Fruit fly (Drosophila melanogaster) whole organism, embryonic: ENCODE measurements around the gene Cpr62Ba.

Source experiments
- Abd-B ChIP-seq: fragments of 200-800 bp; sonication (Bioruptor generic); optimal IDR thresholded peaks from 2 replicates; lab custom pipeline; 2018; ENCODE audit warnings: missing biosample characterization, mild to moderate bottlenecking, missing genetic modification characterization, moderate library complexity
- CG10147 ChIP-seq: fragments of 200-800 bp; sonication (Bioruptor generic); optimal IDR thresholded peaks from 2 replicates; lab custom pipeline; 2019; ENCODE audit warnings: missing biosample characterization, mild to moderate bottlenecking, missing genetic modification characterization, moderate library complexity
- CG11456 ChIP-seq: fragments of 200-800 bp; sonication (Bioruptor generic); IDR thresholded peaks from 3 replicates; pipeline ENCODE4 v1.3.6; 2022; ENCODE audit warnings: missing biosample characterization, missing genetic modification characterization
- CG12659 ChIP-seq: fragments of 200-800 bp; sonication (Bioruptor generic); optimal IDR thresholded peaks from 3 replicates; lab custom pipeline; 2017; ENCODE audit warnings: mild to moderate bottlenecking, missing biosample characterization, missing genetic modification reagents, missing genetic modification characterization
- CG12769 ChIP-seq: fragments of 200-800 bp; sonication (Bioruptor generic); optimal IDR thresholded peaks from 2 replicates; lab custom pipeline; 2019; ENCODE audit warnings: missing biosample characterization, mild to moderate bottlenecking, missing genetic modification characterization, moderate library complexity
- CG13424 ChIP-seq: fragments of 200-800 bp; sonication (Bioruptor generic); optimal IDR thresholded peaks from 2 replicates; lab custom pipeline; 2019; ENCODE audit warnings: missing biosample characterization, mild to moderate bottlenecking, missing genetic modification characterization, moderate library complexity
- CG14667 ChIP-seq: fragments of 200-800 bp; sonication (Bioruptor generic); IDR thresholded peaks from 2 replicates; pipeline ENCODE4 v1.3.6; 2022; ENCODE audit warnings: missing biosample characterization, missing genetic modification characterization
- CG15514 ChIP-seq: fragments of 200-800 bp; sonication (Bioruptor generic); optimal IDR thresholded peaks from 3 replicates; lab custom pipeline; 2017; ENCODE audit warnings: missing biosample characterization, missing genetic modification characterization, mild to moderate bottlenecking, moderate library complexity, missing genetic modification reagents
- CG17359 ChIP-seq: fragments of 200-800 bp; sonication (Bioruptor generic); optimal IDR thresholded peaks from 3 replicates; lab custom pipeline; 2018; ENCODE audit warnings: missing biosample characterization, mild to moderate bottlenecking, missing genetic modification characterization, moderate library complexity
- CG18764 ChIP-seq: fragments of 200-800 bp; sonication (Bioruptor generic); optimal IDR thresholded peaks from 3 replicates; lab custom pipeline; 2016; ENCODE audit warnings: missing biosample characterization, missing genetic modification characterization
- CG2116 ChIP-seq: fragments of 200-800 bp; sonication (Bioruptor generic); optimal IDR thresholded peaks from 3 replicates; lab custom pipeline; 2018; ENCODE audit warnings: missing biosample characterization, mild to moderate bottlenecking, missing genetic modification characterization
- CG2129 ChIP-seq: fragments of 200-800 bp; sonication (Bioruptor generic); IDR thresholded peaks from 2 replicates; pipeline ENCODE4 v1.3.6; 2022; ENCODE audit warnings: missing biosample characterization, missing genetic modification characterization; ENCODE audit not compliant: partially characterized antibody
- CG3281 ChIP-seq: fragments of 200-800 bp; sonication (Bioruptor generic); optimal IDR thresholded peaks from 3 replicates; lab custom pipeline; 2017; ENCODE audit warnings: missing biosample characterization, mild to moderate bottlenecking, missing genetic modification characterization
- CG33557 ChIP-seq: fragments of 200-800 bp; sonication (Bioruptor generic); optimal IDR thresholded peaks from 2 replicates; lab custom pipeline; 2019; ENCODE audit warnings: missing biosample characterization, mild to moderate bottlenecking, missing genetic modification characterization, moderate library complexity
- CG4617 ChIP-seq: fragments of 200-800 bp; sonication (Bioruptor generic); optimal IDR thresholded peaks from 3 replicates; lab custom pipeline; 2016; ENCODE audit warnings: missing biosample characterization, missing genetic modification characterization, borderline replicate concordance
- CG4820 ChIP-seq: fragments of 200-800 bp; sonication (Bioruptor generic); optimal IDR thresholded peaks from 3 replicates; lab custom pipeline; 2016; ENCODE audit warnings: missing biosample characterization, missing genetic modification characterization
- CG7357 ChIP-seq: fragments of 200-800 bp; sonication (Bioruptor generic); IDR thresholded peaks from 3 replicates; pipeline ENCODE4 v1.3.6; 2022; ENCODE audit warnings: missing biosample characterization, missing genetic modification characterization
- CG7745 ChIP-seq: fragments of 200-800 bp; sonication (Bioruptor generic); optimal IDR thresholded peaks from 2 replicates; lab custom pipeline; 2018; ENCODE audit warnings: missing biosample characterization, mild to moderate bottlenecking, missing genetic modification characterization, moderate library complexity
- CG9437 ChIP-seq: fragments of 200-800 bp; sonication (Bioruptor generic); optimal IDR thresholded peaks from 2 replicates; lab custom pipeline; 2018; ENCODE audit warnings: missing biosample characterization, mild to moderate bottlenecking, missing genetic modification characterization
- CHES-1-like ChIP-seq: fragments of 200-800 bp; sonication (Bioruptor generic); optimal IDR thresholded peaks from 2 replicates; lab custom pipeline; 2016; ENCODE audit warnings: missing biosample characterization, missing genetic modification characterization
- Dip3 ChIP-seq: fragments of 200-800 bp; sonication (Bioruptor generic); optimal IDR thresholded peaks from 3 replicates; lab custom pipeline; 2016; ENCODE audit warnings: missing biosample characterization, missing genetic modification characterization
- Dp ChIP-seq: fragments of 200-800 bp; sonication (Bioruptor generic); optimal IDR thresholded peaks from 2 replicates; lab custom pipeline; 2018; ENCODE audit warnings: missing biosample characterization, mild to moderate bottlenecking, missing genetic modification characterization, moderate library complexity
- Dref ChIP-seq: fragments of 200-800 bp; sonication (Bioruptor generic); IDR thresholded peaks from 2 replicates; pipeline ENCODE4 v1.3.6; 2022; ENCODE audit warnings: missing biosample characterization, missing genetic modification characterization
- GATAe ChIP-seq: fragments of 200-800 bp; sonication (Bioruptor generic); conservative IDR thresholded peaks from 2 replicates; pipeline ENCODE4 v1.3.6; 2022; ENCODE audit warnings: missing biosample characterization, missing genetic modification characterization
- H15 ChIP-seq: fragments of 200-800 bp; sonication (Bioruptor generic); IDR thresholded peaks from 3 replicates; pipeline ENCODE4 v1.3.6; 2022; ENCODE audit warnings: missing biosample characterization, missing genetic modification characterization
- H2.0 ChIP-seq: fragments of 200-800 bp; sonication (Bioruptor generic); IDR thresholded peaks from 2 replicates; pipeline ENCODE4 v1.3.6; 2022; ENCODE audit warnings: missing biosample characterization, missing genetic modification characterization
- HLH3B ChIP-seq: fragments of 200-800 bp; sonication (Bioruptor generic); IDR thresholded peaks from 2 replicates; pipeline ENCODE4 v1.3.6; 2022; ENCODE audit warnings: missing biosample characterization, missing genetic modification characterization
- HLH54F ChIP-seq: fragments of 200-800 bp; sonication (Bioruptor generic); optimal IDR thresholded peaks from 3 replicates; lab custom pipeline; 2016; ENCODE audit warnings: missing biosample characterization, missing genetic modification characterization
- HmgZ ChIP-seq: fragments of 200-800 bp; sonication (Bioruptor generic); optimal IDR thresholded peaks from 2 replicates; lab custom pipeline; 2018; ENCODE audit warnings: missing biosample characterization, mild to moderate bottlenecking, missing genetic modification characterization
- Hsf ChIP-seq: fragments of 200-800 bp; sonication (Bioruptor generic); optimal IDR thresholded peaks from 3 replicates; lab custom pipeline; 2016; ENCODE audit warnings: missing biosample characterization, missing genetic modification characterization
- Side ChIP-seq: fragments of 200-800 bp; sonication (Bioruptor generic); optimal IDR thresholded peaks from 2 replicates; lab custom pipeline; 2016; ENCODE audit warnings: missing biosample characterization, missing genetic modification characterization
- Sin3A ChIP-seq: fragments of >200 bp; optimal IDR thresholded peaks from 2 replicates; lab custom pipeline; 2018
- Sox100B ChIP-seq: fragments of 200-800 bp; sonication (Bioruptor generic); optimal IDR thresholded peaks from 3 replicates; lab custom pipeline; 2018; ENCODE audit warnings: missing biosample characterization, mild to moderate bottlenecking, missing genetic modification characterization
- Sry-β ChIP-seq: fragments of 200-800 bp; sonication (Bioruptor generic); optimal IDR thresholded peaks from 2 replicates; lab custom pipeline; 2018; ENCODE audit warnings: missing biosample characterization, mild to moderate bottlenecking, missing genetic modification characterization, moderate library complexity
- YL-1 ChIP-seq: fragments of 200-800 bp; sonication (Bioruptor generic); optimal IDR thresholded peaks from 3 replicates; lab custom pipeline; 2017; ENCODE audit warnings: missing biosample characterization, mild to moderate bottlenecking, missing genetic modification characterization
- cad ChIP-seq: fragments of >200 bp; optimal IDR thresholded peaks from 2 replicates; lab custom pipeline; 2017; ENCODE audit warnings: missing biosample characterization, missing genetic modification characterization
- chif ChIP-seq, 2 experiments: fragments of 200-800 bp; sonication (Bioruptor generic); optimal IDR thresholded peaks; 3 replicates each; lab custom pipeline; 2016; ENCODE audit warnings: missing biosample characterization in 2 of 2, missing genetic modification characterization in 2 of 2
- disco-r ChIP-seq: fragments of 200-800 bp; sonication (Bioruptor generic); optimal IDR thresholded peaks from 2 replicates; lab custom pipeline; 2016; ENCODE audit warnings: missing biosample characterization, missing genetic modification characterization
- dmrt11E ChIP-seq: fragments of 200-800 bp; sonication (Bioruptor generic); optimal IDR thresholded peaks from 3 replicates; lab custom pipeline; 2018; ENCODE audit warnings: missing biosample characterization, mild to moderate bottlenecking, missing genetic modification characterization, moderate library complexity
- gro ChIP-seq: fragments of 200-800 bp; sonication (Bioruptor generic); optimal IDR thresholded peaks from 2 replicates; lab custom pipeline; 2016; ENCODE audit warnings: missing biosample characterization, missing genetic modification characterization
- inv ChIP-seq: fragments of 200-800 bp; sonication (Bioruptor generic); IDR thresholded peaks from 2 replicates; pipeline ENCODE4 v1.3.6; 2022; ENCODE audit warnings: missing biosample characterization, missing genetic modification characterization; ENCODE audit not compliant: partially characterized antibody
- kay ChIP-seq: fragments of 200-800 bp; sonication (Bioruptor generic); optimal IDR thresholded peaks from 2 replicates; lab custom pipeline; 2016; ENCODE audit warnings: missing biosample characterization, missing genetic modification characterization
- klu ChIP-seq: fragments of 200-800 bp; sonication (Bioruptor generic); IDR thresholded peaks from 2 replicates; pipeline ENCODE4 v1.3.6; 2022; ENCODE audit warnings: missing biosample characterization, missing genetic modification characterization
- knrl ChIP-seq: fragments of 200-800 bp; sonication (Bioruptor generic); IDR thresholded peaks from 3 replicates; pipeline ENCODE4 v1.3.6; 2022; ENCODE audit warnings: missing biosample characterization, missing genetic modification characterization; ENCODE audit not compliant: partially characterized antibody
- lov ChIP-seq, 2 experiments: fragments of 200-800 bp in 1 of 2; fragments of >200 bp in 1 of 2; sonication (Bioruptor generic) in 1 of 2; IDR thresholded peaks in 1 of 2; optimal IDR thresholded peaks in 1 of 2; 2 replicates in 1 of 2; 3 replicates in 1 of 2; pipeline versions ENCODE4 v1.3.6 to Lab custom; 2017 to 2022; ENCODE audit warnings: missing biosample characterization in 1 of 2, missing genetic modification characterization in 1 of 2
- mirr ChIP-seq: fragments of 200-800 bp; sonication (Bioruptor generic); optimal IDR thresholded peaks from 3 replicates; lab custom pipeline; 2018; ENCODE audit warnings: missing biosample characterization, mild to moderate bottlenecking, missing genetic modification characterization
- sd ChIP-seq: fragments of 200-800 bp; sonication (Bioruptor generic); optimal IDR thresholded peaks from 3 replicates; lab custom pipeline; 2018; ENCODE audit warnings: missing biosample characterization, mild to moderate bottlenecking, missing genetic modification characterization, moderate library complexity
- sima ChIP-seq: fragments of 200-800 bp; sonication (Bioruptor generic); optimal IDR thresholded peaks from 2 replicates; lab custom pipeline; 2016; ENCODE audit warnings: missing biosample characterization, missing genetic modification characterization
- vnd ChIP-seq: fragments of 200-800 bp; sonication (Bioruptor generic); IDR thresholded peaks from 3 replicates; pipeline ENCODE4 v1.3.6; 2022; ENCODE audit warnings: missing biosample characterization, missing genetic modification characterization; ENCODE audit not compliant: partially characterized antibody
- zfh1 ChIP-seq: fragments of 200-800 bp; sonication (Bioruptor generic); IDR thresholded peaks from 3 replicates; pipeline ENCODE4 v1.3.6; 2022; ENCODE audit warnings: missing biosample characterization, missing genetic modification characterization

The Cpr62Ba gene

DNA sequence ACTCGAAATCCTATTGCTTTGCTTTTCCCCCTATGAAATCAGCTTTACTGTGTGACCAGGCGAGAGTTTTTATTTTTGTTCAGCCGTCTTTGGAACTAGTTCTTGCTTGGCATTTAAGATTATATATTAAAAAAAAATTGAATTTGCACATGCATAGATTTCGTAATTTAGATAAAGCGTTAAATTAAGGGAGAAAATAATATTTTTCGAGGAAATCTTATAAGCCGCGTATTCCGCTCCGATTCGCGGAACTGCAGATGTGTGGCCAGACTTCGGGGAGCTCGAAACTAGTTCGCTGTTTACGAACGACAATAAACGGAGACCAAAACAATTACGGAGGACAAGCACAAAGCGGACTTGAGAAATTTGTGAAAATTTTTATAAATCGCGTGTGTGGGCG lies 28.8 kb downstream of the Cpr62Ba start, which contains the start of the genes JTBR and CG42676 (continued):
- TF ChIP-seq CG11456 (no peak), HLH3B (GFP tag; lab: Robert Waterston, UW) (no peak), GATAe (GFP tag; lab: Robert Waterston, UW) (no peak), CG18764 (GFP tag; lab: Kevin White, UChicago) (no peak), dmrt11E (tag; lab: Kevin White, UChicago) (peak; percentile 3), chif (GFP tag; optimal IDR thresholded peaks at IDR 0.05; lab: Kevin White, UChicago) (peak in 1 of 2 experiments; percentile 8), CG12659 (peak; percentile 50), Side (GFP tag; lab: Kevin White, UChicago) (peak; percentile 52), kay (GFP tag; lab: Kevin White, UChicago) (no peak), Dip3 (no peak), CG15514 (peak; percentile 100), Dref (GFP tag; lab: Robert Waterston, UW) (no peak), CG2116 (peak; percentile 34), vnd (GFP tag; lab: Robert Waterston, UW) (0 out of 3 replicates have a peak, but pooled peaks have one; percentile 28), CG4820 (GFP tag; lab: Kevin White, UChicago) (no peak), CG12769 (no peak), HmgZ (tag; lab: Kevin White, UChicago) (peak; percentile 28), Dp (GFP tag; lab: Kevin White, UChicago) (peak; percentile 27), CG14667 (GFP tag; lab: Robert Waterston, UW) (no peak), CG17359 (no peak), CG4617 (GFP tag; lab: Kevin White, UChicago) (peak; percentile 40), Sry-β (GFP tag; lab: Kevin White, UChicago) (peak; percentile 60), knrl (peak; percentile 71), CG3281 (GFP tag; lab: Kevin White, UChicago) (no peak), sd (tag; lab: Kevin White, UChicago) (no peak), inv (GFP tag; lab: Robert Waterston, UW) (peak; percentile 53; the same call in 1 of the 2 replicates), Sox100B (GFP tag; lab: Kevin White, UChicago) (no peak), Abd-B (peak; percentile 42), CG2129 (GFP tag; lab: Robert Waterston, UW) (no peak), gro (GFP tag; lab: Kevin White, UChicago) (peak; percentile 20), CG33557 (no peak), H2.0 (no peak), mirr (no peak), zfh1 (GFP tag; lab: Robert Waterston, UW) (no peak), YL-1 (GFP tag; lab: Kevin White, UChicago) (peak; percentile 94), CG7357 (GFP tag; lab: Robert Waterston, UW) (no peak), H15 (no peak), klu (GFP tag; lab: Robert Waterston, UW) (no peak), HLH54F (GFP tag; lab: Kevin White, UChicago) (no peak), CHES-1-like (peak; percentile 53), Hsf (GFP tag; lab: Kevin White, UChicago) (peak; percentile 5), sima (GFP tag; lab: Kevin White, UChicago) (no peak), CG9437 (GFP tag; lab: Kevin White, UChicago) (peak; percentile 29), CG13424 (tag; lab: Kevin White, UChicago) (peak; percentile 25), Sin3A (lab: Kevin White, UChicago) (peak; percentile 72), disco-r (no peak), CG7745 (tag; lab: Kevin White, UChicago) (no peak), CG10147 (GFP tag; lab: Kevin White, UChicago) (no peak), lov (optimal IDR thresholded peaks at IDR 0.05; lab: Kevin White, UChicago) (no peak), lov (GFP tag; IDR thresholded peaks at IDR 0.05; lab: Robert Waterston, UW) (no peak), cad (peak; percentile 51)
